Fruit fly (Drosophila melanogaster) whole organism: Measurements from ENCODE around the gene Men-b.

Experiments used
- CG8478 ChIP-seq: fragments of >200 bp; optimal IDR thresholded peaks from 2 replicates; lab custom pipeline; 2018; ENCODE audit warnings: inconsistent platforms
- pan ChIP-seq: fragments of >200 bp; optimal IDR thresholded peaks from 2 replicates; lab custom pipeline; 2017
- psq ChIP-seq: fragments of >200 bp; optimal IDR thresholded peaks from 2 replicates; lab custom pipeline; 2017
- usp ChIP-seq: fragments of >200 bp; optimal IDR thresholded peaks from 2 replicates; lab custom pipeline; 2017; ENCODE audit warnings: missing biosample characterization, missing genetic modification characterization, mixed read lengths

dm6 chr3R:27151516-27151823 is at the start of gene Men-b:
- TF ChIP-seq psq (lab: Kevin White, UChicago) = no peak
- TF ChIP-seq usp = no peak
- no peak for TF ChIP-seq CG8478
- TF ChIP-seq pan (lab: Kevin White, UChicago) = no peak
